Fruit fly (Drosophila melanogaster) whole organism, wandering third instar larva: ENCODE data around the gene Wnk.

Source experiments
- Abd-B ChIP-seq: fragments of >200 bp; optimal IDR thresholded peaks from 2 replicates; lab custom pipeline; 2017; ENCODE audit warnings: missing biosample characterization, missing genetic modification characterization
- CG32264 ChIP-seq: fragments of 200-800 bp; sonication (Bioruptor generic); optimal IDR thresholded peaks from 2 replicates; lab custom pipeline; 2016; ENCODE audit warnings: missing biosample characterization, missing genetic modification characterization
- CG9705 ChIP-seq: fragments of 200-800 bp; sonication (Bioruptor generic); optimal IDR thresholded peaks from 2 replicates; lab custom pipeline; 2018; ENCODE audit warnings: missing biosample characterization, mild to moderate bottlenecking, missing genetic modification characterization
- CrebA ChIP-seq: fragments of 200-800 bp; sonication (Bioruptor generic); optimal IDR thresholded peaks from 2 replicates; lab custom pipeline; 2016; ENCODE audit warnings: missing biosample characterization, mild to moderate bottlenecking, missing genetic modification characterization, borderline replicate concordance
- Dfd ChIP-seq: fragments of >200 bp; optimal IDR thresholded peaks from 2 replicates; lab custom pipeline; 2017; ENCODE audit warnings: missing biosample characterization, missing genetic modification characterization
- Dif ChIP-seq: fragments of 200-275, 200-300 bp; sonication (Bioruptor generic); optimal IDR thresholded peaks from 2 replicates; lab custom pipeline; 2018; ENCODE audit warnings: missing biosample characterization, missing genetic modification characterization; ENCODE audit not compliant: partially characterized antibody
- GATAd ChIP-seq: sonication (Bioruptor generic); optimal IDR thresholded peaks from 2 replicates; lab custom pipeline; 2016; ENCODE audit warnings: missing biosample characterization, missing genetic modification characterization
- HLH106 ChIP-seq: fragments of 200-800 bp; optimal IDR thresholded peaks from 3 replicates; lab custom pipeline; 2019; ENCODE audit warnings: missing biosample characterization, mild to moderate bottlenecking, missing genetic modification characterization, moderate library complexity
- Hnf4 ChIP-seq: fragments of 200-800 bp; sonication (Bioruptor generic); optimal IDR thresholded peaks from 2 replicates; lab custom pipeline; 2016; ENCODE audit warnings: missing biosample characterization, mild to moderate bottlenecking, missing genetic modification characterization
- Hr78 ChIP-seq: fragments of >200 bp; optimal IDR thresholded peaks from 2 replicates; lab custom pipeline; 2017; ENCODE audit warnings: missing biosample characterization, missing genetic modification characterization
- Hr83 ChIP-seq: fragments of 200-300 bp; sonication (Bioruptor generic); optimal IDR thresholded peaks from 2 replicates; lab custom pipeline; 2016; ENCODE audit warnings: missing biosample characterization, mild to moderate bottlenecking, missing genetic modification characterization, moderate library complexity; ENCODE audit not compliant: poor library complexity, severe bottlenecking
- Jra ChIP-seq: sonication (Bioruptor generic); optimal IDR thresholded peaks from 2 replicates; lab custom pipeline; 2016; ENCODE audit warnings: missing biosample characterization, missing genetic modification characterization
- Mio ChIP-seq: sonication (Bioruptor generic); optimal IDR thresholded peaks from 2 replicates; lab custom pipeline; 2016; ENCODE audit warnings: missing biosample characterization, missing genetic modification characterization
- Myc ChIP-seq: fragments of >200 bp; optimal IDR thresholded peaks from 2 replicates; lab custom pipeline; 2017
- N ChIP-seq: fragments of >200 bp; optimal IDR thresholded peaks from 2 replicates; lab custom pipeline; 2018; ENCODE audit warnings: missing biosample characterization, missing external identifiers, missing genetic modification characterization
- OdsH ChIP-seq: fragments of 200-800 bp; sonication (Bioruptor generic); optimal IDR thresholded peaks from 2 replicates; lab custom pipeline; 2016; ENCODE audit warnings: missing biosample characterization, mild to moderate bottlenecking, missing genetic modification characterization
- Rel ChIP-seq, 2 experiments: fragments of 200-800 bp; sonication (Bioruptor generic) in 1 of 2; optimal IDR thresholded peaks; 2 replicates in 1 of 2; 3 replicates in 1 of 2; lab custom pipeline; 2016 to 2019; ENCODE audit warnings: mild to moderate bottlenecking in 2 of 2, missing biosample characterization in 2 of 2, missing genetic modification characterization in 2 of 2, moderate library complexity in 1 of 2
- Sp1 ChIP-seq: fragments of 200-800 bp; sonication (Bioruptor generic); optimal IDR thresholded peaks from 3 replicates; lab custom pipeline; 2019; ENCODE audit warnings: missing biosample characterization, mild to moderate bottlenecking, missing genetic modification characterization, moderate library complexity
- Vsx2 ChIP-seq: fragments of 200-300, 225-300 bp; sonication (Bioruptor generic); optimal IDR thresholded peaks from 2 replicates; lab custom pipeline; 2018; ENCODE audit warnings: missing biosample characterization, missing genetic modification characterization; ENCODE audit not compliant: partially characterized antibody
- br ChIP-seq: fragments of 200-800 bp; sonication (Bioruptor generic); optimal IDR thresholded peaks from 2 replicates; lab custom pipeline; 2016; ENCODE audit warnings: missing biosample characterization, missing genetic modification characterization
- brk ChIP-seq: fragments of 200-800 bp; sonication (Bioruptor generic); optimal IDR thresholded peaks from 2 replicates; lab custom pipeline; 2016; ENCODE audit warnings: missing biosample characterization, mild to moderate bottlenecking, missing genetic modification characterization
- dl ChIP-seq, 2 experiments: fragments of 175-275, 200-275 bp in 1 of 2; fragments of 200-275 bp in 1 of 2; sonication (Bioruptor generic); optimal IDR thresholded peaks; lab custom pipeline; 2018; ENCODE audit warnings: mild to moderate bottlenecking in 2 of 2, missing biosample characterization in 2 of 2, missing genetic modification characterization in 2 of 2, moderate library complexity in 2 of 2; ENCODE audit not compliant: partially characterized antibody in 2 of 2, insufficient read depth in 1 of 2
- dmrt93B ChIP-seq: fragments of 200-800 bp; sonication (Bioruptor generic); optimal IDR thresholded peaks from 2 replicates; lab custom pipeline; 2018; ENCODE audit warnings: missing biosample characterization, mild to moderate bottlenecking, missing genetic modification characterization
- dsf ChIP-seq: sonication (Bioruptor generic); optimal IDR thresholded peaks from 2 replicates; lab custom pipeline; 2016; ENCODE audit warnings: missing biosample characterization, missing genetic modification characterization, borderline replicate concordance
- ey ChIP-seq: fragments of 200-800 bp; sonication (Bioruptor generic); optimal IDR thresholded peaks from 2 replicates; lab custom pipeline; 2016; ENCODE audit warnings: missing biosample characterization, missing genetic modification characterization
- foxo ChIP-seq, 2 experiments: fragments of 200-800 bp; sonication (Bioruptor generic); optimal IDR thresholded peaks; 2 replicates in 1 of 2; 3 replicates in 1 of 2; lab custom pipeline; 2016 to 2017; ENCODE audit warnings: missing biosample characterization in 2 of 2, missing genetic modification characterization in 2 of 2
- fru ChIP-seq: fragments of 200-800 bp; sonication (Bioruptor generic); optimal IDR thresholded peaks from 3 replicates; lab custom pipeline; 2016; ENCODE audit warnings: missing biosample characterization, mild to moderate bottlenecking, missing genetic modification characterization
- h ChIP-seq: fragments of 200-800 bp; sonication (Bioruptor generic); optimal IDR thresholded peaks from 3 replicates; lab custom pipeline; 2016; ENCODE audit warnings: missing biosample characterization, mild to moderate bottlenecking, missing genetic modification characterization
- jim ChIP-seq: fragments of 175-275, 200-325 bp; sonication (Bioruptor generic); optimal IDR thresholded peaks from 2 replicates; lab custom pipeline; 2016; ENCODE audit warnings: missing biosample characterization, mild to moderate bottlenecking, missing genetic modification characterization
- lola ChIP-seq: fragments of >200 bp; optimal IDR thresholded peaks from 2 replicates; lab custom pipeline; 2017; ENCODE audit warnings: missing biosample characterization, missing genetic modification characterization
- pan ChIP-seq: fragments of >200 bp; optimal IDR thresholded peaks from 2 replicates; lab custom pipeline; 2017
- psq ChIP-seq: fragments of 200-800 bp; sonication (Bioruptor generic); optimal IDR thresholded peaks from 3 replicates; lab custom pipeline; 2017; ENCODE audit warnings: missing biosample characterization, mild to moderate bottlenecking, missing genetic modification characterization, moderate library complexity
- rgr ChIP-seq: fragments of 200-800 bp; sonication (Bioruptor generic); optimal IDR thresholded peaks from 3 replicates; lab custom pipeline; 2016; ENCODE audit warnings: missing biosample characterization, mild to moderate bottlenecking, missing genetic modification characterization
- sage ChIP-seq: fragments of 200-800 bp; sonication (Bioruptor generic); optimal IDR thresholded peaks from 2 replicates; lab custom pipeline; 2016; ENCODE audit warnings: missing biosample characterization, mild to moderate bottlenecking, missing genetic modification characterization
- sv ChIP-seq: fragments of 200-800 bp; sonication (Bioruptor generic); optimal IDR thresholded peaks from 3 replicates; lab custom pipeline; 2016; ENCODE audit warnings: missing biosample characterization, missing genetic modification characterization
- tai ChIP-seq: sonication (Bioruptor generic); optimal IDR thresholded peaks from 2 replicates; lab custom pipeline; 2016; ENCODE audit warnings: missing biosample characterization, missing genetic modification characterization
- usp ChIP-seq: fragments of >200 bp; optimal IDR thresholded peaks from 2 replicates; lab custom pipeline; 2017; ENCODE audit warnings: missing biosample characterization, missing genetic modification characterization
- woc ChIP-seq: sonication (Bioruptor generic); optimal IDR thresholded peaks from 2 replicates; lab custom pipeline; 2016; ENCODE audit warnings: missing biosample characterization, mild to moderate bottlenecking, missing genetic modification characterization

Gene Wnk

dm6 chr3L:21501928-21502327 is 52.8 kb downstream of the Wnk start (continued):
- TF ChIP-seq sv (GFP tag; lab: Kevin White, UChicago) (no peak), Rel (GFP tag; optimal IDR thresholded peaks at IDR 0.05; lab: Kevin White, UChicago) (no peak), Rel (tag; optimal IDR thresholded peaks at IDR 0.05; lab: Kevin White, UChicago) (no peak), pan (lab: Kevin White, UChicago) (no peak), Vsx2 (GFP tag; lab: Kevin White, UChicago) (no peak), Sp1 (GFP tag; lab: Kevin White, UChicago) (no peak), dl (GFP tag; optimal IDR thresholded peaks at IDR 0.05; lab: Kevin White, UChicago; ENCODE audit: insufficient read depth in 1 of 2, partially characterized antibody in 2 of 2) (no peak)

dm6 chr3L:21501172-21501571 is 53.6 kb downstream of the Wnk start, which contains the start of gene Est-Q:
Gene Est-Q (plus strand): TSS chr3L:21501421.
- TF ChIP-seq OdsH, result no peak
- no peak for TF ChIP-seq br
- TF ChIP-seq dl (GFP tag; optimal IDR thresholded peaks at IDR 0.05; lab: Kevin White, UChicago; ENCODE audit: insufficient read depth in 1 of 2, partially characterized antibody in 2 of 2), result no peak
- no peak for TF ChIP-seq Abd-B (GFP tag; lab: Kevin White, UChicago)
- TF ChIP-seq CG9705, result no peak
- TF ChIP-seq Hr83 (GFP tag; lab: Kevin White, UChicago), result no peak

dm6 chr3L:21498450-21499027 is 56.2 kb downstream of the Wnk start:
- peak; percentile 14 for TF ChIP-seq N
- TF ChIP-seq, all 38 proteins: peak for 1; not testable (repeated sequence) for 37

dm6 chr3L:21496865-21497634 is 57.7 kb downstream of the Wnk start, which contains the start of gene Hr78:
Gene Hr78 (minus strand): TSS chr3L:21497494.
- TF ChIP-seq dmrt93B (GFP tag; lab: Kevin White, UChicago), result peak; percentile 63
- no peak for TF ChIP-seq Abd-B (GFP tag; lab: Kevin White, UChicago)
- peak; percentile 74 for TF ChIP-seq Sp1 (GFP tag; lab: Kevin White, UChicago)
- peak; percentile 74 for TF ChIP-seq rgr (GFP tag; lab: Kevin White, UChicago)
- TF ChIP-seq CG9705, result no peak
- peak; percentile 34 for TF ChIP-seq br
- peak; percentile 40 for TF ChIP-seq h
- TF ChIP-seq fru (GFP tag; lab: Kevin White, UChicago), result peak; percentile 64
- no peak for TF ChIP-seq GATAd (GFP tag; lab: Kevin White, UChicago)
- no peak for TF ChIP-seq usp
- TF ChIP-seq CrebA (GFP tag; lab: Kevin White, UChicago), result no peak
- TF ChIP-seq brk (GFP tag; lab: Kevin White, UChicago), result peak; percentile 46
- peak; percentile 6 for TF ChIP-seq dsf (GFP tag; lab: Kevin White, UChicago)
- peak; percentile 42 for TF ChIP-seq woc (GFP tag; lab: Kevin White, UChicago)
- no peak for TF ChIP-seq Vsx2 (GFP tag; lab: Kevin White, UChicago)
- TF ChIP-seq Dif (GFP tag; lab: Kevin White, UChicago), result peak; percentile 4
- no peak for TF ChIP-seq lola (GFP tag; lab: Kevin White, UChicago)
- TF ChIP-seq Hr78 (GFP tag; lab: Kevin White, UChicago), result no peak
- TF ChIP-seq Rel (GFP tag; optimal IDR thresholded peaks at IDR 0.05; lab: Kevin White, UChicago), result peak; percentile 5
- TF ChIP-seq Rel (tag; optimal IDR thresholded peaks at IDR 0.05; lab: Kevin White, UChicago), result peak; percentile 14
- peak; percentile 15 for TF ChIP-seq CG32264 (GFP tag; lab: Kevin White, UChicago)
- no peak for TF ChIP-seq jim (GFP tag; lab: Kevin White, UChicago)
- TF ChIP-seq N, result no peak
- peak; percentile 77 for TF ChIP-seq OdsH
- TF ChIP-seq sv (GFP tag; lab: Kevin White, UChicago), result no peak
- peak; percentile 3 for TF ChIP-seq Hnf4 (GFP tag; lab: Kevin White, UChicago)
- TF ChIP-seq sage (GFP tag; lab: Kevin White, UChicago), result peak; percentile 79
- TF ChIP-seq psq (GFP tag; lab: Kevin White, UChicago), result peak; percentile 77
- peak; percentile 19 for TF ChIP-seq Jra (GFP tag; lab: Kevin White, UChicago)
- peak in 1 of 2 experiments; percentile 76 for TF ChIP-seq foxo (GFP tag; optimal IDR thresholded peaks at IDR 0.05; lab: Kevin White, UChicago)
- peak; percentile 47 for TF ChIP-seq ey
- TF ChIP-seq Myc, result no peak
- TF ChIP-seq HLH106 (tag; lab: Kevin White, UChicago), result peak; percentile 78
- no peak for TF ChIP-seq tai (GFP tag; lab: Kevin White, UChicago)
- no peak for TF ChIP-seq Dfd (GFP tag; lab: Kevin White, UChicago)
- no peak for TF ChIP-seq dl (GFP tag; optimal IDR thresholded peaks at IDR 0.05; lab: Kevin White, UChicago; ENCODE audit: insufficient read depth in 1 of 2, partially characterized antibody in 2 of 2)
- no peak for TF ChIP-seq Mio
- TF ChIP-seq pan (lab: Kevin White, UChicago), result no peak
- TF ChIP-seq Hr83 (GFP tag; lab: Kevin White, UChicago), result peak; percentile 84
